Fruit fly (Drosophila melanogaster) whole organism, embryonic: ENCODE data around the gene Mdr65.

Source experiments
- ATbp ChIP-seq: fragments of 200-800 bp; sonication (Bioruptor generic); optimal IDR thresholded peaks from 2 replicates; lab custom pipeline; 2017; ENCODE audit warnings: missing biosample characterization, mild to moderate bottlenecking, missing genetic modification characterization, missing genetic modification reagents
- Adf1 ChIP-seq: fragments of 200-800 bp; sonication (Bioruptor generic); IDR thresholded peaks from 2 replicates; pipeline ENCODE4 v1.3.6; 2022; ENCODE audit warnings: missing biosample characterization, missing genetic modification characterization
- Aef1 ChIP-seq: fragments of 200-800 bp; sonication (Bioruptor generic); IDR thresholded peaks from 3 replicates; pipeline ENCODE4 v1.3.6; 2022; ENCODE audit warnings: missing biosample characterization, missing genetic modification characterization
- Atf3 ChIP-seq: fragments of 200-800 bp; sonication (Bioruptor generic); optimal IDR thresholded peaks from 3 replicates; lab custom pipeline; 2016; ENCODE audit warnings: missing biosample characterization, missing genetic modification characterization
- CG10267 ChIP-seq: fragments of 200-800 bp; sonication (Bioruptor generic); optimal IDR thresholded peaks from 2 replicates; lab custom pipeline; 2018; ENCODE audit warnings: missing biosample characterization, mild to moderate bottlenecking, missing genetic modification characterization, moderate library complexity
- CG10979 ChIP-seq: fragments of 200-800 bp; sonication (Bioruptor generic); optimal IDR thresholded peaks from 2 replicates; lab custom pipeline; 2018; ENCODE audit warnings: missing biosample characterization, mild to moderate bottlenecking, missing genetic modification characterization, moderate library complexity
- CG11247 ChIP-seq: fragments of 200-800 bp; sonication (Bioruptor generic); IDR thresholded peaks from 2 replicates; pipeline ENCODE4 v1.3.6; 2022; ENCODE audit warnings: missing biosample characterization, missing genetic modification characterization
- CG12769 ChIP-seq: fragments of 200-800 bp; sonication (Bioruptor generic); optimal IDR thresholded peaks from 2 replicates; lab custom pipeline; 2019; ENCODE audit warnings: missing biosample characterization, mild to moderate bottlenecking, missing genetic modification characterization, moderate library complexity
- CG14014 ChIP-seq: fragments of 200-800 bp; sonication (Bioruptor generic); IDR thresholded peaks from 2 replicates; pipeline ENCODE4 v1.3.6; 2022; ENCODE audit warnings: missing biosample characterization, missing genetic modification characterization
- CG14441 ChIP-seq: fragments of 200-800 bp; sonication (Bioruptor generic); IDR thresholded peaks from 2 replicates; pipeline ENCODE4 v1.3.6; 2022; ENCODE audit warnings: missing biosample characterization, missing genetic modification characterization
- CG15479 ChIP-seq: fragments of 200-800 bp; sonication (Bioruptor generic); optimal IDR thresholded peaks from 3 replicates; lab custom pipeline; 2019; ENCODE audit warnings: missing biosample characterization, mild to moderate bottlenecking, missing genetic modification characterization, moderate library complexity
- CG16779 ChIP-seq: fragments of 200-800 bp; sonication (Bioruptor generic); IDR thresholded peaks from 2 replicates; pipeline ENCODE4 v1.3.6; 2022; ENCODE audit warnings: missing biosample characterization, missing genetic modification characterization
- CG17612 ChIP-seq: fragments of 200-800 bp; sonication (Bioruptor generic); IDR thresholded peaks from 2 replicates; pipeline ENCODE4 v1.3.6; 2022; ENCODE audit warnings: missing biosample characterization, missing genetic modification characterization
- CG2202 ChIP-seq: fragments of 200-800 bp; sonication (Bioruptor generic); optimal IDR thresholded peaks from 2 replicates; lab custom pipeline; 2018; ENCODE audit warnings: missing biosample characterization, mild to moderate bottlenecking, missing genetic modification characterization
- CG2889 ChIP-seq: fragments of 200-800 bp; sonication (Bioruptor generic); IDR thresholded peaks from 3 replicates; pipeline ENCODE4 v1.3.6; 2022; ENCODE audit warnings: missing biosample characterization, missing genetic modification characterization
- CG31388 ChIP-seq: fragments of 200-800 bp; sonication (Bioruptor generic); optimal IDR thresholded peaks from 2 replicates; lab custom pipeline; 2016; ENCODE audit warnings: missing biosample characterization, missing genetic modification characterization
- CG33213 ChIP-seq: fragments of 200-800 bp; sonication (Bioruptor generic); optimal IDR thresholded peaks from 3 replicates; lab custom pipeline; 2016; ENCODE audit warnings: missing biosample characterization, missing genetic modification characterization
- CG34422 ChIP-seq: fragments of 200-800 bp; sonication (Bioruptor generic); IDR thresholded peaks from 3 replicates; pipeline ENCODE4 v1.3.6; 2022; ENCODE audit warnings: missing biosample characterization, missing genetic modification characterization
- CG43689 ChIP-seq: fragments of 200-800 bp; sonication (Bioruptor generic); IDR thresholded peaks from 2 replicates; pipeline ENCODE4 v1.3.6; 2022; ENCODE audit warnings: missing biosample characterization, missing genetic modification characterization
- CG6175 ChIP-seq: fragments of 200-800 bp; sonication (Bioruptor generic); IDR thresholded peaks from 3 replicates; pipeline ENCODE4 v1.3.6; 2022; ENCODE audit warnings: missing biosample characterization, missing genetic modification characterization
- CG8359 ChIP-seq: fragments of 200-800 bp; sonication (Bioruptor generic); optimal IDR thresholded peaks from 2 replicates; lab custom pipeline; 2017; ENCODE audit warnings: missing biosample characterization, mild to moderate bottlenecking, missing genetic modification characterization, borderline replicate concordance
- CG8765 ChIP-seq: fragments of 200-800 bp; sonication (Bioruptor generic); IDR thresholded peaks from 2 replicates; pipeline ENCODE4 v1.3.6; 2022; ENCODE audit warnings: missing biosample characterization, missing genetic modification characterization
- CG9215 ChIP-seq: fragments of 200-800 bp; sonication (Bioruptor generic); IDR thresholded peaks from 2 replicates; pipeline ENCODE4 v1.3.6; 2022; ENCODE audit warnings: missing biosample characterization, missing genetic modification characterization
- CHES-1-like ChIP-seq: fragments of 200-800 bp; sonication (Bioruptor generic); optimal IDR thresholded peaks from 2 replicates; lab custom pipeline; 2016; ENCODE audit warnings: missing biosample characterization, missing genetic modification characterization
- D ChIP-seq, 2 experiments: fragments of 200-800 bp in 1 of 2; fragments of >200 bp in 1 of 2; sonication (Bioruptor generic) in 1 of 2; optimal IDR thresholded peaks; 2 replicates in 1 of 2; 3 replicates in 1 of 2; lab custom pipeline; 2017; ENCODE audit warnings: mild to moderate bottlenecking in 1 of 2, missing biosample characterization in 1 of 2, missing genetic modification characterization in 1 of 2, missing genetic modification reagents in 1 of 2
- Dfd ChIP-seq, 2 experiments: fragments of >200 bp; optimal IDR thresholded peaks; 2 replicates each; lab custom pipeline; 2017; ENCODE audit warnings: missing biosample characterization in 2 of 2, missing genetic modification characterization in 2 of 2
- Dp ChIP-seq: fragments of 200-800 bp; sonication (Bioruptor generic); optimal IDR thresholded peaks from 2 replicates; lab custom pipeline; 2018; ENCODE audit warnings: missing biosample characterization, mild to moderate bottlenecking, missing genetic modification characterization, moderate library complexity
- H2.0 ChIP-seq: fragments of 200-800 bp; sonication (Bioruptor generic); IDR thresholded peaks from 2 replicates; pipeline ENCODE4 v1.3.6; 2022; ENCODE audit warnings: missing biosample characterization, missing genetic modification characterization
- Hr3 ChIP-seq: fragments of 200-800 bp; sonication (Bioruptor generic); optimal IDR thresholded peaks from 3 replicates; lab custom pipeline; 2016; ENCODE audit warnings: missing biosample characterization, missing genetic modification characterization
- Mrtf ChIP-seq: fragments of 200-800 bp; sonication (Bioruptor generic); IDR thresholded peaks from 3 replicates; pipeline ENCODE4 v1.3.6; 2022; ENCODE audit warnings: missing biosample characterization, missing genetic modification characterization
- NK7.1 ChIP-seq: fragments of 200-800 bp; sonication (Bioruptor generic); optimal IDR thresholded peaks from 3 replicates; lab custom pipeline; 2016; ENCODE audit warnings: missing biosample characterization, missing genetic modification characterization
- Nf-YB ChIP-seq: fragments of 200-800 bp; sonication (Bioruptor generic); optimal IDR thresholded peaks from 3 replicates; lab custom pipeline; 2019; ENCODE audit warnings: missing biosample characterization, mild to moderate bottlenecking, missing genetic modification characterization, moderate library complexity
- Opbp ChIP-seq: fragments of 200-800 bp; sonication (Bioruptor generic); IDR thresholded peaks from 3 replicates; pipeline ENCODE4 v1.3.6; 2022; ENCODE audit warnings: missing biosample characterization, missing genetic modification characterization; ENCODE audit not compliant: partially characterized antibody
- Ssrp ChIP-seq: fragments of 200-800 bp; sonication (Bioruptor generic); optimal IDR thresholded peaks from 2 replicates; lab custom pipeline; 2018; ENCODE audit warnings: missing biosample characterization, mild to moderate bottlenecking, missing genetic modification characterization, moderate library complexity
- Vsx1 ChIP-seq: fragments of 200-800 bp; sonication (Bioruptor generic); optimal IDR thresholded peaks from 2 replicates; lab custom pipeline; 2017; ENCODE audit warnings: missing biosample characterization, mild to moderate bottlenecking, missing genetic modification characterization, missing genetic modification reagents
- cad ChIP-seq: fragments of >200 bp; optimal IDR thresholded peaks from 2 replicates; lab custom pipeline; 2017; ENCODE audit warnings: missing biosample characterization, missing genetic modification characterization
- corto ChIP-seq: fragments of 200-800 bp; sonication (Bioruptor generic); optimal IDR thresholded peaks from 2 replicates; lab custom pipeline; 2016; ENCODE audit warnings: missing biosample characterization, mild to moderate bottlenecking, missing genetic modification characterization, moderate library complexity
- ems ChIP-seq: fragments of 200-800 bp; sonication (Bioruptor generic); optimal IDR thresholded peaks from 3 replicates; lab custom pipeline; 2016; ENCODE audit warnings: missing biosample characterization, missing genetic modification characterization
- ewg ChIP-seq: fragments of 200-800 bp; sonication (Bioruptor generic); optimal IDR thresholded peaks from 3 replicates; lab custom pipeline; 2017; ENCODE audit warnings: mild to moderate bottlenecking, missing biosample characterization, missing genetic modification reagents, missing genetic modification characterization
- fd3F ChIP-seq: fragments of 200-800 bp; sonication (Bioruptor generic); optimal IDR thresholded peaks from 2 replicates; lab custom pipeline; 2018; ENCODE audit warnings: missing biosample characterization, mild to moderate bottlenecking, missing genetic modification characterization, moderate library complexity
- gro ChIP-seq: fragments of 200-800 bp; sonication (Bioruptor generic); optimal IDR thresholded peaks from 2 replicates; lab custom pipeline; 2016; ENCODE audit warnings: missing biosample characterization, missing genetic modification characterization
- insv ChIP-seq, 2 experiments: fragments of 200-800 bp; sonication (Bioruptor generic); optimal IDR thresholded peaks; 3 replicates each; lab custom pipeline; 2016 to 2018; ENCODE audit warnings: missing biosample characterization in 2 of 2, missing genetic modification characterization in 2 of 2
- ken ChIP-seq: fragments of 200-800 bp; sonication (Bioruptor generic); IDR thresholded peaks from 3 replicates; pipeline ENCODE4 v1.3.6; 2022; ENCODE audit warnings: missing biosample characterization, missing genetic modification characterization
- mirr ChIP-seq: fragments of 200-800 bp; sonication (Bioruptor generic); optimal IDR thresholded peaks from 3 replicates; lab custom pipeline; 2018; ENCODE audit warnings: missing biosample characterization, mild to moderate bottlenecking, missing genetic modification characterization
- sisA ChIP-seq: fragments of 200-800 bp; sonication (Bioruptor generic); IDR thresholded peaks from 2 replicates; pipeline ENCODE4 v1.3.6; 2022; ENCODE audit warnings: missing biosample characterization, missing genetic modification characterization
- stwl ChIP-seq: fragments of 200-800 bp; sonication (Bioruptor generic); optimal IDR thresholded peaks from 3 replicates; lab custom pipeline; 2018; ENCODE audit warnings: missing biosample characterization, mild to moderate bottlenecking, missing genetic modification characterization, moderate library complexity
- tup ChIP-seq: fragments of 200-800 bp; sonication (Bioruptor generic); optimal IDR thresholded peaks from 2 replicates; lab custom pipeline; 2016; ENCODE audit warnings: missing biosample characterization, mild to moderate bottlenecking, missing genetic modification characterization, moderate library complexity
- zfh1 ChIP-seq: fragments of 200-800 bp; sonication (Bioruptor generic); IDR thresholded peaks from 3 replicates; pipeline ENCODE4 v1.3.6; 2022; ENCODE audit warnings: missing biosample characterization, missing genetic modification characterization
- zfh2 ChIP-seq: fragments of 200-800 bp; sonication (Bioruptor generic); optimal IDR thresholded peaks from 2 replicates; lab custom pipeline; 2016; ENCODE audit warnings: missing biosample characterization, missing genetic modification characterization

The Mdr65 gene

DNA sequence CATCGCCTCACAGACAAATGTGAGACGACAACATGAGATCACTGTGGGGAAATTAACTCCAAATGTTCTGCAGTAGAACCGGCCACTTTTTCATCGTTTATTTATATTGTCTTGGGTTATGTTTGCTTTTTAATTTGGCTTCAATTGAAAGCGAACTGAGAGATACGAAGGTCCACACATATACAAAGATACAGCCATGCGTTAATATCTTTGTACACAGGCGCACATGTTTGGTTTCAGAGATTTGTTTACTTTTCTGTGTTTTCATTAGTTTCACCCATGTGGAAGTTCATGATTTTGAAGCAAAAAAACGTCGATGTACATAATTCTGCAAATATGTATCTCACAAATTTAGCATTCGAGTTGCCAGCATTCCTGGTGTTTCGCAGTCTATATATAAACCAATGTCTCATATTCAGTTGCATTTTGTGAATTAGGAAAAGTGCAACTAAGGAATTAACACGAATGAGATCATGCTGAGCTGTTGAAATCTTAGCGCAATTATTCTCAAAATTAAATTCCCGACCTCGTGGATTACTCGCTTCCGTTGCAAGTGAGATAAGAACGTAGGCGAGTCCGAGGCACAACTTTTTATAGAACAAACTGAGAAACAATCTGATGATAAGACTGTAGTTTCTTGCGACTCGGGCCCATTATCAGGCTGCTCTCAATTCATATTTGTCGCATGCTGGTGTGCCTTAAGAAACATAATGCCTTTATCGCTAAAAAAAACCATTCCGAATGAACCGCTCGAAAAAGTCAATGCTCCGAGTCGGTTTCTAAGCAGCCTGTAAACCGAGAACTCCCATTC, 29.4 kb downstream of the Mdr65 start (continued):
- TF ChIP-seq Nf-YB (peak; percentile 24), CG16779 (GFP tag; lab: Robert Waterston, UW) (no peak), CG2202 (tag; lab: Kevin White, UChicago) (peak; percentile 18), Dfd (GFP tag; optimal IDR thresholded peaks at IDR 0.05; lab: Kevin White, UChicago) (no peak), Hr3 (no peak), CG10267 (tag; lab: Kevin White, UChicago) (no peak), mirr (peak; percentile 78), insv (GFP tag; optimal IDR thresholded peaks at IDR 0.05; lab: Kevin White, UChicago) (peak in 1 of 2 experiments; percentile 18), CG34422 (GFP tag; lab: Robert Waterston, UW) (peak; percentile 49; the same call in 1 of the 3 replicates), stwl (tag; lab: Kevin White, UChicago) (no peak), gro (no peak), fd3F (GFP tag; lab: Kevin White, UChicago) (no peak), NK7.1 (no peak), ATbp (GFP tag; lab: Kevin White, UChicago) (peak; percentile 55), D (optimal IDR thresholded peaks at IDR 0.05; lab: Kevin White, UChicago) (no peak), D (GFP tag; optimal IDR thresholded peaks at IDR 0.05; lab: Kevin White, UChicago) (peak; percentile 38), corto (no peak), CHES-1-like (GFP tag; lab: Kevin White, UChicago) (no peak), Opbp (GFP tag; lab: Robert Waterston, UW) (no peak), CG33213 (GFP tag; lab: Kevin White, UChicago) (no peak), ewg (GFP tag; lab: Kevin White, UChicago) (no peak), CG2889 (GFP tag; lab: Robert Waterston, UW) (no peak), zfh1 (no peak), CG8765 (GFP tag; lab: Robert Waterston, UW) (no peak), zfh2 (no peak), Mrtf (GFP tag; lab: Robert Waterston, UW) (no peak), CG17612 (GFP tag; lab: Robert Waterston, UW) (no peak), ems (no peak), cad (GFP tag; lab: Kevin White, UChicago) (no peak), sisA (GFP tag; lab: Robert Waterston, UW) (no peak), tup (GFP tag; lab: Kevin White, UChicago) (no peak), Ssrp (tag; lab: Kevin White, UChicago) (no peak), CG11247 (GFP tag; lab: Robert Waterston, UW) (no peak), CG14441 (GFP tag; lab: Robert Waterston, UW) (no peak), CG6175 (GFP tag; lab: Robert Waterston, UW) (peak; percentile 56; the same call in 2 of the 3 replicates), H2.0 (GFP tag; lab: Robert Waterston, UW) (no peak), CG31388 (no peak), Atf3 (GFP tag; lab: Kevin White, UChicago) (no peak), CG9215 (GFP tag; lab: Robert Waterston, UW) (no peak), CG10979 (tag; lab: Kevin White, UChicago) (peak; percentile 27), CG14014 (GFP tag; lab: Robert Waterston, UW) (no peak; the same call in 1 of the 2 replicates), Adf1 (no peak), CG15479 (GFP tag; lab: Kevin White, UChicago) (peak; percentile 66), CG8359 (GFP tag; lab: Kevin White, UChicago) (peak; percentile 54), CG43689 (GFP tag; lab: Robert Waterston, UW) (no peak), ken (GFP tag; lab: Robert Waterston, UW) (0 out of 3 replicates have a peak, but pooled peaks have one; percentile 20), Vsx1 (GFP tag; lab: Kevin White, UChicago) (no peak), Aef1 (GFP tag; lab: Robert Waterston, UW) (no peak), CG12769 (tag; lab: Kevin White, UChicago) (no peak), Dp (GFP tag; lab: Kevin White, UChicago) (no peak)
